Worm (Caenorhabditis elegans): ENCODE measurements around the gene R09B5.11.
A peak's percentile ranks its signal among the peaks of the same experiment; 100 is the strongest.

ce11 chrV:1447724-1448123 is 8.7 kb downstream of the R09B5.11 start, which contains the start of gene cnc-3:
- TF ChIP-seq sma-9 (GFP tag; optimal IDR thresholded peaks at IDR 0.05) (no peak), sma-9 (tag; optimal IDR thresholded peaks at IDR 0.05) (no peak), nhr-21 (tag; optimal IDR thresholded peaks at IDR 0.05) (peak; percentile 34), ztf-11 (tag; optimal IDR thresholded peaks at IDR 0.05) (no peak), unc-62 (GFP tag; optimal IDR thresholded peaks at IDR 0.05) (no peak), nhr-77 (tag; optimal IDR thresholded peaks at IDR 0.05) (no peak), fos-1 (tag; optimal IDR thresholded peaks at IDR 0.05) (no peak), unc-55 (GFP tag; optimal IDR thresholded peaks at IDR 0.05) (no peak), elt-1 (tag; optimal IDR thresholded peaks at IDR 0.05) (no peak), blmp-1 (tag; optimal IDR thresholded peaks at IDR 0.05; ENCODE audit: insufficient read depth) (no peak), lin-39 (tag; optimal IDR thresholded peaks at IDR 0.05) (no peak), ama-1 (optimal IDR thresholded peaks at IDR 0.05) (peak; percentile 50), aly-2 (tag; optimal IDR thresholded peaks at IDR 0.05) (no peak)
